Fruit fly (Drosophila melanogaster): ENCODE results near the gene CG11226.

DNA sequence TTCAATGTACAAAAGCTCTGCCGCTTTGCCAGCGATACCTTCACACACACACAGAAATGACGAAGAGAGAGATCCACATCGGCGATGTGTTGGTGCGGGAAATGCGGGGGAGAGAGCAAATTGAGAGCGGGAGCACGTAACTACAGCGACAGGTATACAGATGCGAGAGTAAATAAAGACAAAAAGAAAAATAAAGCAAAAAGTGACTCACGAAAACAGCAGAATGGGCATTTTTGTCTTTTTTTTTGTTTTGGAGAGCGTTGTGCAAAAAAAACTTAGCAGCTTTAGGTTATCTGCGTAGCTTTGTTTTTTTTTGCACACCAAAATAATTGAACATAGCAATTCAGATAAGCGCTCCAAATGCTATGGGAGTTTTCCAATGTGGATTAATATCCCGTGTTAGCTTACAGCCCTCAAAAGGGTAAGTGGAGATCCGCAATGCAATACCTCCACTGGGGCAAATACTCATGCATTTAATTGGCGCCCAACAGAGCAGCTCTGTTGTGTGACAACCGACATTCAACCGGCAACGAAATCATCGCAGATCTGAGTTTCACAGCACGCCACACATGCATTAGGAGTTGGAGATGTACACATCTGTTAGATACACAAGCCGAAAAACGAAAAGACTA lies 14.2 kb upstream of the CG11226 start:
- TF ChIP-seq h (optimal IDR thresholded peaks at IDR 0.05) (no peak), psq (optimal IDR thresholded peaks at IDR 0.05) (no peak), ttk (optimal IDR thresholded peaks at IDR 0.05) (no peak), insv (optimal IDR thresholded peaks at IDR 0.05) (no peak), Sin3A (optimal IDR thresholded peaks at IDR 0.05) (no peak), Myc (optimal IDR thresholded peaks at IDR 0.05) (no peak)
